Fruit fly (Drosophila melanogaster): ENCODE data around the gene Cyp4d2.

- no peak for TF ChIP-seq usp (GFP tag; optimal IDR thresholded peaks at IDR 0.05)
- no peak for TF ChIP-seq psq (optimal IDR thresholded peaks at IDR 0.05)
- no peak for TF ChIP-seq EcR (GFP tag; optimal IDR thresholded peaks at IDR 0.05)
- no peak for TF ChIP-seq CG8478 (optimal IDR thresholded peaks at IDR 0.05)
Measured at dm6 chrX:2221598-2221997, 45.8 kb downstream of the Cyp4d2 start.

Measured in whole organism.